Worm (Caenorhabditis elegans) whole organism, L4 larva: ENCODE results near the gene clec-66.

Experiments used
- F10B5.3 ChIP-seq: sonication (generic microtip); optimal IDR thresholded peaks from 2 replicates; lab custom pipeline; 2016; ENCODE audit warnings: mild to moderate bottlenecking, missing genetic modification characterization, missing compliant biosample characterization
- F26F4.8 ChIP-seq: fragments of 200-800 bp; sonication (Bioruptor generic); conservative IDR thresholded peaks from 2 replicates; pipeline ENCODE4 v1.3.6; 2022; ENCODE audit warnings: missing genetic modification characterization, missing compliant biosample characterization
- F44E2.7 ChIP-seq: fragments of 200-800 bp; sonication (Bioruptor generic); IDR thresholded peaks from 2 replicates; pipeline ENCODE4 v2.1.2; 2022; ENCODE audit warnings: missing genetic modification characterization, missing compliant biosample characterization
- Y105C5A.15 ChIP-seq: fragments of 200-800 bp; sonication (Bioruptor generic); IDR thresholded peaks from 2 replicates; pipeline ENCODE4 v1.3.6; 2022; ENCODE audit warnings: missing genetic modification characterization, missing compliant biosample characterization
- Y48G9A.11 ChIP-seq: fragments of 200-800 bp; sonication (Bioruptor generic); IDR thresholded peaks from 2 replicates; pipeline ENCODE4 v1.3.6; 2022; ENCODE audit warnings: missing genetic modification reagents, missing genetic modification characterization, missing compliant biosample characterization
- Y5F2A.4 ChIP-seq: fragments of 200-800 bp; sonication (Bioruptor generic); optimal IDR thresholded peaks from 2 replicates; lab custom pipeline; 2018; ENCODE audit warnings: mild to moderate bottlenecking, missing genetic modification characterization, missing compliant biosample characterization
- ZK337.2 ChIP-seq: fragments of 200-800 bp; sonication (Bioruptor generic); IDR thresholded peaks from 2 replicates; pipeline ENCODE4 v1.3.6; 2022; ENCODE audit warnings: missing genetic modification reagents, missing genetic modification characterization, missing compliant biosample characterization
- ZK546.5 ChIP-seq, 2 experiments: sonication (generic microtip); optimal IDR thresholded peaks; 2 replicates each; lab custom pipeline; 2017; ENCODE audit warnings: missing biosample characterization in 2 of 2, missing genetic modification characterization in 2 of 2
- aly-2 ChIP-seq: sonication (generic microtip); optimal IDR thresholded peaks from 2 replicates; lab custom pipeline; 2018; ENCODE audit warnings: missing biosample characterization, missing genetic modification characterization
- attf-4 ChIP-seq: sonication (generic microtip); optimal IDR thresholded peaks from 3 replicates; lab custom pipeline; 2017; ENCODE audit warnings: missing biosample characterization, missing genetic modification characterization
- ceh-28 ChIP-seq: fragments of 150-350 bp; optimal IDR thresholded peaks from 2 replicates; lab custom pipeline; 2014; ENCODE audit warnings: missing biosample characterization, missing genetic modification reagents, missing genetic modification characterization
- ceh-32 ChIP-seq: sonication (generic microtip); optimal IDR thresholded peaks from 2 replicates; lab custom pipeline; 2016; ENCODE audit warnings: mild to moderate bottlenecking, missing genetic modification characterization, missing compliant biosample characterization; ENCODE audit not compliant: poor library complexity
- ceh-44 ChIP-seq: fragments of 200-800 bp; sonication (Bioruptor generic); IDR thresholded peaks from 2 replicates; pipeline ENCODE4 v1.3.6; 2022; ENCODE audit warnings: missing genetic modification reagents, missing genetic modification characterization, missing compliant biosample characterization
- ces-1 ChIP-seq: fragments of 150-350 bp; sonication (generic microtip); optimal IDR thresholded peaks from 4 replicates; lab custom pipeline; 2014; ENCODE audit warnings: missing biosample characterization, missing genetic modification reagents, missing genetic modification characterization
- cey-2 ChIP-seq: sonication (generic microtip); optimal IDR thresholded peaks from 3 replicates; lab custom pipeline; 2017; ENCODE audit warnings: missing genetic modification characterization, mild to moderate bottlenecking, missing compliant biosample characterization, antibody characterized with exemption, borderline replicate concordance; ENCODE audit not compliant: insufficient read depth
- ctbp-1 ChIP-seq: fragments of 200-800 bp; sonication (Bioruptor generic); IDR thresholded peaks from 2 replicates; pipeline ENCODE4 v1.3.6; 2022; ENCODE audit warnings: missing genetic modification reagents, missing genetic modification characterization, missing compliant biosample characterization
- daf-12 ChIP-seq: fragments of 150-350 bp; optimal IDR thresholded peaks from 2 replicates; lab custom pipeline; 2014; ENCODE audit warnings: missing biosample characterization, missing genetic modification reagents, missing genetic modification characterization
- dmd-6 ChIP-seq: fragments of 200-800 bp; sonication (Bioruptor generic); IDR thresholded peaks from 2 replicates; pipeline ENCODE4 v1.3.6; 2022; ENCODE audit warnings: missing genetic modification reagents, missing genetic modification characterization, missing compliant biosample characterization
- dmd-8 ChIP-seq: fragments of 200-800 bp; sonication (Bioruptor generic); IDR thresholded peaks from 2 replicates; pipeline ENCODE4 v1.3.6; 2022; ENCODE audit warnings: missing genetic modification characterization, missing compliant biosample characterization
- duxl-1 ChIP-seq: sonication (generic microtip); optimal IDR thresholded peaks from 2 replicates; lab custom pipeline; 2016; ENCODE audit warnings: mild to moderate bottlenecking, missing genetic modification characterization, moderate library complexity, missing compliant biosample characterization; ENCODE audit not compliant: poor library complexity
- dve-1 ChIP-seq: sonication (generic microtip); optimal IDR thresholded peaks from 2 replicates; lab custom pipeline; 2017; ENCODE audit warnings: antibody characterized with exemption, mild to moderate bottlenecking, missing genetic modification characterization, missing compliant biosample characterization; ENCODE audit not compliant: insufficient read depth
- hif-1 ChIP-seq, 2 experiments: sonication (generic microtip); optimal IDR thresholded peaks; 2 replicates each; lab custom pipeline; 2016 to 2017; ENCODE audit warnings: missing compliant biosample characterization in 2 of 2, missing genetic modification characterization in 2 of 2, missing genetic modification reagents in 2 of 2, missing genotype in 2 of 2, mild to moderate bottlenecking in 1 of 2
- hlh-11 ChIP-seq: fragments of 200-800 bp; sonication (Bioruptor generic); optimal IDR thresholded peaks from 2 replicates; lab custom pipeline; 2018; ENCODE audit warnings: mild to moderate bottlenecking, missing genetic modification characterization, missing compliant biosample characterization
- hmg-1.1 ChIP-seq: fragments of 200-800 bp; sonication (Bioruptor generic); IDR thresholded peaks from 2 replicates; pipeline ENCODE4 v1.3.6; 2022; ENCODE audit warnings: missing genetic modification reagents, missing genetic modification characterization, missing compliant biosample characterization
- lin-1 ChIP-seq: fragments of 200-800 bp; sonication (Bioruptor generic); IDR thresholded peaks from 2 replicates; pipeline ENCODE4 v1.3.6; 2022; ENCODE audit warnings: missing genetic modification reagents, missing genetic modification characterization, missing compliant biosample characterization
- lir-3 ChIP-seq: sonication (generic microtip); optimal IDR thresholded peaks from 2 replicates; lab custom pipeline; 2016; ENCODE audit warnings: mild to moderate bottlenecking, missing genetic modification characterization, missing compliant biosample characterization
- madf-9 ChIP-seq: fragments of 200-800 bp; sonication (Bioruptor generic); conservative IDR thresholded peaks from 2 replicates; pipeline ENCODE4 v1.3.6; 2022; ENCODE audit warnings: missing genetic modification reagents, missing genetic modification characterization, missing compliant biosample characterization
- mdt-29 ChIP-seq: fragments of 200-800 bp; sonication (Bioruptor generic); IDR thresholded peaks from 2 replicates; pipeline ENCODE4 v1.3.6; 2022; ENCODE audit warnings: missing genetic modification reagents, missing genetic modification characterization, missing compliant biosample characterization
- mep-1 ChIP-seq: fragments of 150-350 bp; sonication (generic microtip); optimal IDR thresholded peaks from 3 replicates; lab custom pipeline; 2014; ENCODE audit warnings: missing biosample characterization, missing genetic modification characterization
- mxl-3 ChIP-seq: fragments of 200-800 bp; sonication (Bioruptor generic); optimal IDR thresholded peaks from 2 replicates; lab custom pipeline; 2018; ENCODE audit warnings: mild to moderate bottlenecking, missing genetic modification characterization, missing compliant biosample characterization
- nhr-102 ChIP-seq: sonication (generic microtip); optimal IDR thresholded peaks from 2 replicates; lab custom pipeline; 2016; ENCODE audit warnings: mild to moderate bottlenecking, missing genetic modification characterization, moderate library complexity, missing compliant biosample characterization
- nhr-11 ChIP-seq: fragments of 150-350 bp; optimal IDR thresholded peaks from 2 replicates; lab custom pipeline; 2014; ENCODE audit warnings: missing biosample characterization, missing genetic modification characterization
- nhr-28 ChIP-seq: fragments of 150-350 bp; optimal IDR thresholded peaks from 2 replicates; lab custom pipeline; 2014; ENCODE audit warnings: missing biosample characterization, missing genetic modification characterization
- nhr-41 ChIP-seq: fragments of 200-800 bp; sonication (Bioruptor generic); IDR thresholded peaks from 2 replicates; pipeline ENCODE4 v1.3.6; 2022; ENCODE audit warnings: missing genetic modification reagents, missing genetic modification characterization, missing compliant biosample characterization
- nhr-48 ChIP-seq: sonication (generic microtip); optimal IDR thresholded peaks from 2 replicates; lab custom pipeline; 2016; ENCODE audit warnings: mild to moderate bottlenecking, missing genetic modification characterization, missing compliant biosample characterization
- pqm-1 ChIP-seq: sonication (generic microtip); optimal IDR thresholded peaks from 2 replicates; lab custom pipeline; 2017; ENCODE audit warnings: missing biosample characterization, missing genetic modification characterization
- rbr-2 ChIP-seq: sonication (generic microtip); optimal IDR thresholded peaks from 2 replicates; lab custom pipeline; 2016; ENCODE audit warnings: missing genotype, missing genetic modification characterization, missing compliant biosample characterization
- sdz-12 ChIP-seq: fragments of 200-800 bp; sonication (Bioruptor generic); optimal IDR thresholded peaks from 2 replicates; lab custom pipeline; 2018; ENCODE audit warnings: mild to moderate bottlenecking, missing genetic modification characterization, missing compliant biosample characterization
- snpc-1.2 ChIP-seq: fragments of 200-800 bp; sonication (Bioruptor generic); IDR thresholded peaks from 2 replicates; pipeline ENCODE4 v1.3.6; 2022; ENCODE audit warnings: missing genetic modification reagents, missing genetic modification characterization, missing compliant biosample characterization
- snpc-4 ChIP-seq: fragments of 150-350 bp; optimal IDR thresholded peaks from 2 replicates; lab custom pipeline; 2014; ENCODE audit warnings: missing biosample characterization, missing genetic modification characterization
- unc-130 ChIP-seq: sonication (generic microtip); optimal IDR thresholded peaks from 2 replicates; lab custom pipeline; 2016; ENCODE audit warnings: missing genetic modification reagents, missing genetic modification characterization, missing compliant biosample characterization
- unc-62 ChIP-seq, 3 experiments: fragments of 150-350 bp in 1 of 3; sonication (generic microtip); optimal IDR thresholded peaks in 2 of 3; peaks in 1 of 3; 1 replicate in 1 of 3; 2 replicates in 2 of 3; lab custom pipeline; 2014 to 2017; ENCODE audit warnings: missing biosample characterization in 3 of 3, missing genetic modification characterization in 3 of 3, missing genetic modification reagents in 3 of 3, missing genotype in 1 of 3
- zfp-2 ChIP-seq: sonication (generic microtip); optimal IDR thresholded peaks from 2 replicates; lab custom pipeline; 2016; ENCODE audit warnings: mild to moderate bottlenecking, missing genetic modification characterization, missing compliant biosample characterization
- zfp-3 ChIP-seq: fragments of 200-800 bp; sonication (Bioruptor generic); conservative IDR thresholded peaks from 2 replicates; pipeline ENCODE4 v1.3.6; 2022; ENCODE audit warnings: missing genetic modification reagents, missing genetic modification characterization, missing compliant biosample characterization
- ztf-7 ChIP-seq: fragments of 150-350 bp; optimal IDR thresholded peaks from 2 replicates; lab custom pipeline; 2014; ENCODE audit warnings: missing biosample characterization, missing genetic modification characterization

Gene clec-66

ce11 chrII:12901025-12901424, 3.2 kb upstream of the clec-66 start, which contains the start of gene clec-65:
Gene clec-65 (plus strand): TSS chrII:12901325.
- no peak for TF ChIP-seq nhr-41
- peak; percentile 47 for TF ChIP-seq pqm-1
- no peak for TF ChIP-seq ztf-7
- no peak for TF ChIP-seq zfp-2 (tag; lab: Kevin White, UChicago)
- TF ChIP-seq snpc-4, result no peak
- no peak for TF ChIP-seq F26F4.8 (GFP tag; lab: Robert Waterston, UW)
- TF ChIP-seq nhr-28, result peak; percentile 39
- TF ChIP-seq nhr-102 (tag; lab: Kevin White, UChicago), result no peak
- TF ChIP-seq ctbp-1 (GFP tag; lab: Robert Waterston, UW), result no peak
- TF ChIP-seq hlh-11 (tag; lab: Kevin White, UChicago), result peak; percentile 2
- TF ChIP-seq ZK546.5 (tag; optimal IDR thresholded peaks at IDR 0.05; lab: Kevin White, UChicago), result no peak
- TF ChIP-seq rbr-2 (tag; lab: Kevin White, UChicago), result no peak
- no peak for TF ChIP-seq snpc-1.2
- TF ChIP-seq Y105C5A.15 (GFP tag; lab: Robert Waterston, UW), result no peak
- no peak for TF ChIP-seq nhr-11 (tag; lab: Kevin White, UChicago)
- no peak for TF ChIP-seq Y5F2A.4 (GFP tag; lab: Kevin White, UChicago)
- no peak for TF ChIP-seq lir-3 (tag; lab: Kevin White, UChicago)
- no peak for TF ChIP-seq sdz-12 (GFP tag; lab: Kevin White, UChicago)
- TF ChIP-seq ZK337.2 (GFP tag; lab: Robert Waterston, UW), result no peak
- TF ChIP-seq dmd-6, result peak; percentile 12; the same call in 1 of the 2 replicates
- TF ChIP-seq, all 104 proteins: peak for 4

- TF ChIP-seq unc-62 (GFP tag; optimal IDR thresholded peaks at IDR 0.05 in 1 of 2; lab: Kevin White, UChicago) (peak in 1 of 2 experiments; percentile 13), unc-62 (tag; optimal IDR thresholded peaks at IDR 0.05; lab: Kevin White, UChicago) (no peak), dmd-8 (no peak)
These were observed 2.9 kb downstream of the clec-66 start, which contains the start of gene nspb-11 for ce11 chrII:12907070-12907469. Gene nspb-11 (plus strand): TSS chrII:12907370.

ce11 chrII:12908779-12909178, 4.6 kb downstream of the clec-66 start, which contains the start of gene ddn-2:
Gene ddn-2 (plus strand): TSS chrII:12909079.
- TF ChIP-seq ces-1 (GFP tag; lab: Kevin White, UChicago) (no peak), zfp-3 (no peak), hmg-1.1 (no peak), zfp-2 (tag; lab: Kevin White, UChicago) (no peak), mxl-3 (GFP tag; lab: Kevin White, UChicago) (no peak), lin-1 (GFP tag; lab: Robert Waterston, UW) (no peak), F10B5.3 (tag; lab: Kevin White, UChicago) (no peak), cey-2 (no peak), nhr-11 (tag; lab: Kevin White, UChicago) (no peak), aly-2 (tag; lab: Kevin White, UChicago) (no peak), nhr-48 (tag; lab: Kevin White, UChicago) (no peak), nhr-102 (tag; lab: Kevin White, UChicago) (no peak), daf-12 (tag; lab: Kevin White, UChicago) (no peak), ztf-7 (no peak), nhr-41 (no peak), ceh-32 (tag; lab: Kevin White, UChicago) (no peak), F44E2.7 (GFP tag; lab: Robert Waterston, UW) (no peak), mdt-29 (GFP tag; lab: Robert Waterston, UW) (no peak)

ce11 chrII:12914514-12915075, 10.4 kb downstream of the clec-66 start, which contains the start of gene F35C5.12:
Gene F35C5.12 (minus strand): TSS chrII:12914564.
- TF ChIP-seq mxl-3 (GFP tag; lab: Kevin White, UChicago) (no peak), unc-62 (GFP tag; optimal IDR thresholded peaks at IDR 0.05 in 1 of 2; lab: Kevin White, UChicago) (no peak), unc-62 (tag; optimal IDR thresholded peaks at IDR 0.05; lab: Kevin White, UChicago) (no peak), Y48G9A.11 (GFP tag; lab: Robert Waterston, UW) (peak; percentile 85), hif-1 (tag; optimal IDR thresholded peaks at IDR 0.05; lab: Kevin White, UChicago) (peak in 1 of 2 experiments; percentile 57), ZK337.2 (GFP tag; lab: Robert Waterston, UW) (peak; percentile 50; the same call in 1 of the 2 replicates), attf-4 (tag; lab: Kevin White, UChicago) (no peak), ceh-28 (no peak), duxl-1 (peak; percentile 10), ceh-44 (0 out of 2 replicates have a peak, but pooled peaks have one; percentile 34), dve-1 (tag; lab: Kevin White, UChicago) (peak; percentile 12), unc-130 (GFP tag; lab: Kevin White, UChicago) (peak; percentile 36), mep-1 (tag; lab: Kevin White, UChicago) (no peak), hlh-11 (tag; lab: Kevin White, UChicago) (no peak), madf-9 (no peak)
